Worm (Caenorhabditis elegans): Measurements from ENCODE around the gene str-248.

- no peak for TF ChIP-seq jun-1 (tag; optimal IDR thresholded peaks at IDR 0.05)
- no peak for TF ChIP-seq aly-2 (tag; optimal IDR thresholded peaks at IDR 0.05)
- no peak for TF ChIP-seq pqm-1 (tag; optimal IDR thresholded peaks at IDR 0.05)
- no peak for TF ChIP-seq nhr-77 (tag; optimal IDR thresholded peaks at IDR 0.05)
- no peak for TF ChIP-seq nhr-237 (tag; optimal IDR thresholded peaks at IDR 0.05)
- no peak for TF ChIP-seq unc-39 (tag; optimal IDR thresholded peaks at IDR 0.05)
- no peak for TF ChIP-seq ceh-9 (tag; optimal IDR thresholded peaks at IDR 0.05)
Measured at ce11 chrV:15578386-15578785, 51.1 kb downstream of the str-248 start, which contains the start of gene F28F8.9.

All from whole organism, L3 larva.